Fruit fly (Drosophila melanogaster): ENCODE measurements around the gene CG13901.

Gene CG13901

dm6 chr3L:851061-851460, 13.4 kb upstream of the CG13901 start, which contains the start of gene Dci (continued):
- TF ChIP-seq Lpt (GFP tag; optimal IDR thresholded peaks at IDR 0.05) (no peak), Xrp1 (GFP tag; IDR thresholded peaks at IDR 0.05) (peak; percentile 78), CG11696 (GFP tag; IDR thresholded peaks at IDR 0.05) (no peak), CG4360 (GFP tag; IDR thresholded peaks at IDR 0.05) (no peak), sob (GFP tag; IDR thresholded peaks at IDR 0.05) (peak; percentile 79), wek (GFP tag; optimal IDR thresholded peaks at IDR 0.05) (peak; percentile 97), Deaf1 (tag; optimal IDR thresholded peaks at IDR 0.05) (no peak), Trl (optimal IDR thresholded peaks at IDR 0.05) (no peak), Trl (GFP tag; optimal IDR thresholded peaks at IDR 0.05) (peak; percentile 73), trem (tag; optimal IDR thresholded peaks at IDR 0.05) (peak; percentile 39), CG11695 (GFP tag; IDR thresholded peaks at IDR 0.05) (peak; percentile 9; the same call in 1 of the 3 replicates), CG7839 (tag; optimal IDR thresholded peaks at IDR 0.05) (peak; percentile 49), dpn (GFP tag; optimal IDR thresholded peaks at IDR 0.05) (peak; percentile 83 to 84), danr (GFP tag; IDR thresholded peaks at IDR 0.05) (peak; percentile 59; the same call in 1 of the 2 replicates), NFAT (GFP tag; IDR thresholded peaks at IDR 0.05) (peak; percentile 68), nmo (GFP tag; optimal IDR thresholded peaks at IDR 0.05) (peak; percentile 74), CG18262 (tag; optimal IDR thresholded peaks at IDR 0.05) (no peak), nerfin-1 (tag; optimal IDR thresholded peaks at IDR 0.05) (no peak), Usf (GFP tag; optimal IDR thresholded peaks at IDR 0.05) (peak; percentile 31), pfk (GFP tag; optimal IDR thresholded peaks at IDR 0.05) (no peak), kni (GFP tag; optimal IDR thresholded peaks at IDR 0.05) (no peak), CG10565 (GFP tag; optimal IDR thresholded peaks at IDR 0.05) (no peak), dimm (GFP tag; IDR thresholded peaks at IDR 0.05) (peak; percentile 35; the same call in 1 of the 2 replicates), CG17802 (tag; optimal IDR thresholded peaks at IDR 0.05) (no peak), CG1603 (tag; optimal IDR thresholded peaks at IDR 0.05) (peak; percentile 82), unpg (GFP tag; optimal IDR thresholded peaks at IDR 0.05) (peak; percentile 63), Dip2 (GFP tag; IDR thresholded peaks at IDR 0.05) (no peak), CG10321 (GFP tag; IDR thresholded peaks at IDR 0.05) (peak; percentile 48; the same call in 1 of the 2 replicates), CG7928 (GFP tag; optimal IDR thresholded peaks at IDR 0.05) (peak; percentile 32), CG12659 (GFP tag; optimal IDR thresholded peaks at IDR 0.05) (peak; percentile 65), HmgD (GFP tag; optimal IDR thresholded peaks at IDR 0.05) (peak; percentile 29), aop (GFP tag; IDR thresholded peaks at IDR 0.05) (no peak), CG3726 (GFP tag; IDR thresholded peaks at IDR 0.05) (peak; percentile 57; the same call in 2 of the 3 replicates), repo (GFP tag; optimal IDR thresholded peaks at IDR 0.05) (peak; percentile 50), CG16863 (GFP tag; optimal IDR thresholded peaks at IDR 0.05) (peak; percentile 46), CG6272 (GFP tag; IDR thresholded peaks at IDR 0.05) (peak; percentile 62), tna (GFP tag; IDR thresholded peaks at IDR 0.05; ENCODE audit: partially characterized antibody) (peak; percentile 65; the same call in 1 of the 2 replicates), CG4730 (GFP tag; IDR thresholded peaks at IDR 0.05) (peak; percentile 41), salm (tag; optimal IDR thresholded peaks at IDR 0.05) (no peak), CG10366 (GFP tag; IDR thresholded peaks at IDR 0.05) (peak; percentile 82), CG6791 (GFP tag; IDR thresholded peaks at IDR 0.05; ENCODE audit: partially characterized antibody) (peak; percentile 66), CG17385 (GFP tag; optimal IDR thresholded peaks at IDR 0.05) (peak; percentile 24), CG12071 (GFP tag; optimal IDR thresholded peaks at IDR 0.05) (no peak), exex (tag; optimal IDR thresholded peaks at IDR 0.05) (no peak), CG10959 (GFP tag; IDR thresholded peaks at IDR 0.05) (peak; percentile 47; the same call in 1 of the 2 replicates), CG12391 (tag; optimal IDR thresholded peaks at IDR 0.05) (peak; percentile 83), Atf6 (GFP tag; IDR thresholded peaks at IDR 0.05) (peak; percentile 76), al (GFP tag; IDR thresholded peaks at IDR 0.05) (peak; percentile 75), org-1 (GFP tag; optimal IDR thresholded peaks at IDR 0.05) (no peak), CG13287 (GFP tag; IDR thresholded peaks at IDR 0.05; ENCODE audit: partially characterized antibody) (peak; percentile 91), crc (GFP tag; optimal IDR thresholded peaks at IDR 0.05) (peak; percentile 50), Ets65A (GFP tag) (peak; percentile 99)

All from whole organism, embryonic.